Worm (Caenorhabditis elegans) whole organism, mixed stage, embryonic: ENCODE measurements around the gene T05B4.13.

Experiments
- M03D4.4 ChIP-seq: sonication (generic microtip); optimal IDR thresholded peaks from 2 replicates; lab custom pipeline; 2017; ENCODE audit warnings: mild to moderate bottlenecking, missing genetic modification characterization, missing compliant biosample characterization
- blmp-1 ChIP-seq: fragments of 150-350 bp; optimal IDR thresholded peaks from 2 replicates; lab custom pipeline; 2014; ENCODE audit warnings: missing biosample characterization, missing genetic modification characterization
- ces-1 ChIP-seq: fragments of 150-350 bp; optimal IDR thresholded peaks from 2 replicates; lab custom pipeline; 2014; ENCODE audit warnings: missing biosample characterization, missing genetic modification reagents, missing genetic modification characterization
- elt-1 ChIP-seq: sonication (generic microtip); optimal IDR thresholded peaks from 2 replicates; lab custom pipeline; 2017; ENCODE audit warnings: missing genetic modification characterization, mild to moderate bottlenecking, missing compliant biosample characterization, antibody characterized with exemption, moderate library complexity, borderline replicate concordance; ENCODE audit not compliant: insufficient read depth
- lsy-2 ChIP-seq: fragments of 150-350 bp; optimal IDR thresholded peaks from 2 replicates; lab custom pipeline; 2014; ENCODE audit warnings: missing biosample characterization, missing genetic modification characterization
- nhr-237 ChIP-seq: fragments of 150-350 bp; optimal IDR thresholded peaks from 2 replicates; lab custom pipeline; 2014; ENCODE audit warnings: missing biosample characterization, missing genetic modification characterization
- nhr-28 ChIP-seq: fragments of 150-350 bp; optimal IDR thresholded peaks from 2 replicates; lab custom pipeline; 2014; ENCODE audit warnings: missing biosample characterization, missing genetic modification characterization
- nhr-76 ChIP-seq: sonication (generic microtip); optimal IDR thresholded peaks from 2 replicates; lab custom pipeline; 2017; ENCODE audit warnings: missing biosample characterization, missing genetic modification characterization
- snpc-4 ChIP-seq: fragments of 150-350 bp; optimal IDR thresholded peaks from 2 replicates; lab custom pipeline; 2014; ENCODE audit warnings: missing biosample characterization, missing genetic modification characterization
- unc-39 ChIP-seq: fragments of 150-350 bp; optimal IDR thresholded peaks from 2 replicates; lab custom pipeline; 2014; ENCODE audit warnings: missing biosample characterization, missing genetic modification characterization
- unc-62 ChIP-seq: fragments of 150-350 bp; optimal IDR thresholded peaks from 2 replicates; lab custom pipeline; 2014; ENCODE audit warnings: missing biosample characterization, missing genetic modification reagents, missing genetic modification characterization

DNA sequence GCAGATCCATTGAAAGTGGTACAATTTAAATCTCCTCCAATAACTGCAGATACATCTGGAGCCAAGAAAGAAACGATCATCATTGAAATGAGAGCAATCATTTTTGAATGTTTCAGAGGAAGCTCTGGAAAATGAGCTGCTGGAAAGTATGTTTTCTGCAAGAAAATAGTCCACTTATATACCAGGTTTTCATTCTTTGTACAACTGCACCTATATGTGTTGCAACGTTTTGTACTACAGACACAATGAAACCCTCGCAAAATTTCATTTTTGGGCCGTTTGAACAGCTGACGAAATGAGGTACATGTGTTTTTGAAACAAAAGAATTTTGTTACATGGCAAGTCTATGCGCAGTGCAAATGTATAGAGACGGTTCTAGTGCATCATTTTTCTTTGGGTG is 9.0 kb downstream of the T05B4.13 start, which contains the start of gene T05B4.9:
- TF ChIP-seq unc-62 (GFP tag; lab: Kevin White, UChicago) = no peak
- TF ChIP-seq snpc-4 = no peak
- no peak for TF ChIP-seq ces-1 (GFP tag; lab: Kevin White, UChicago)
- TF ChIP-seq elt-1 = no peak
- TF ChIP-seq unc-39 (tag; lab: Kevin White, UChicago) = no peak
- no peak for TF ChIP-seq nhr-76 (tag; lab: Kevin White, UChicago)
- no peak for TF ChIP-seq M03D4.4
- no peak for TF ChIP-seq lsy-2 (tag; lab: Kevin White, UChicago)
- no peak for TF ChIP-seq blmp-1 (tag; lab: Kevin White, UChicago)
- no peak for TF ChIP-seq nhr-237 (tag; lab: Kevin White, UChicago)
- no peak for TF ChIP-seq nhr-28 (tag; lab: Kevin White, UChicago)
